Worm (Caenorhabditis elegans): ENCODE results near the gene snr-1.

ce11 chrIV:17084317-17084716 is 3.5 kb upstream of the snr-1 start:
- no peak for TF ChIP-seq nhr-77 (tag; optimal IDR thresholded peaks at IDR 0.05)
- no peak for TF ChIP-seq nhr-11 (tag; optimal IDR thresholded peaks at IDR 0.05)
- no peak for TF ChIP-seq F13H6.1 (tag; optimal IDR thresholded peaks at IDR 0.05)
- TF ChIP-seq nhr-25 (tag; optimal IDR thresholded peaks at IDR 0.05) = no peak
- TF ChIP-seq ztf-11 (tag; optimal IDR thresholded peaks at IDR 0.05) = no peak
- no peak for TF ChIP-seq snpc-4 (tag; optimal IDR thresholded peaks at IDR 0.05)
- no peak for TF ChIP-seq peb-1 (tag; optimal IDR thresholded peaks at IDR 0.05)
- peak in 1 of 2 experiments; percentile 15 for TF ChIP-seq lsy-2 (tag; optimal IDR thresholded peaks at IDR 0.05)
- no peak for TF ChIP-seq alr-1 (tag; optimal IDR thresholded peaks at IDR 0.05)
- TF ChIP-seq ZK546.5 (tag; optimal IDR thresholded peaks at IDR 0.05) = no peak
- TF ChIP-seq lin-13 (GFP tag; optimal IDR thresholded peaks at IDR 0.05) = no peak
